Fruit fly (Drosophila melanogaster): ENCODE measurements around the gene CG15535.

The CG15535 gene

dm6 chr3R:30465775-30466494, 42.2 kb upstream of the CG15535 start, which contains the start of gene PH4alphaEFB (continued):
- no peak for TF ChIP-seq vfl (GFP tag; optimal IDR thresholded peaks at IDR 0.05)
- no peak for TF ChIP-seq CG7928 (GFP tag; optimal IDR thresholded peaks at IDR 0.05)
- no peak for TF ChIP-seq CG6854 (GFP tag; optimal IDR thresholded peaks at IDR 0.05)

DNA sequence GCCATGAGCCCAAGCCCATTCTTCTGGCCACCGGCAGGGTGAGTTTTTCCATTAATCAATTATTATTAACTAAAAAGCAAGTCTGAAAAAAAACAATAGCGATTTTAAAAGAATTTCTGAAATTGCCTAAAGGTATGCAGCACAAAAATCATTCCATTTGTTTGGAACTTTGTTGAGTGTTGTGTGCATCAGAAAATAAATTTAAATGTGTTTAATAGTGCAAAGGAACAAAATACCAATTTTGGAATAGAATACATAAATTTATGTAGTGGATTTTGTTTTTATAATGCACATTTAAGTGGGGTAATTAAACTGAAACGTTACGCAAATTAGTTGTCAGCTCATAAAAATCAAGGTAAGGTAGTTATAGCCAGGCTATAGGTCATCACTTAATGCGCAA, 40.5 kb upstream of the CG15535 start:
- TF ChIP-seq CG15514 (GFP tag; optimal IDR thresholded peaks at IDR 0.05), result no peak
- no peak for TF ChIP-seq Blimp-1 (GFP tag; optimal IDR thresholded peaks at IDR 0.05)
- no peak for TF ChIP-seq CG14014 (GFP tag; IDR thresholded peaks at IDR 0.05)
- TF ChIP-seq mirr (GFP tag; optimal IDR thresholded peaks at IDR 0.05), result no peak
- TF ChIP-seq Jarid2 (GFP tag; optimal IDR thresholded peaks at IDR 0.05), result no peak
- TF ChIP-seq Nf-YC (tag; optimal IDR thresholded peaks at IDR 0.05), result no peak
- peak; percentile 91 for TF ChIP-seq CG18011 (GFP tag; optimal IDR thresholded peaks at IDR 0.05)

DNA sequence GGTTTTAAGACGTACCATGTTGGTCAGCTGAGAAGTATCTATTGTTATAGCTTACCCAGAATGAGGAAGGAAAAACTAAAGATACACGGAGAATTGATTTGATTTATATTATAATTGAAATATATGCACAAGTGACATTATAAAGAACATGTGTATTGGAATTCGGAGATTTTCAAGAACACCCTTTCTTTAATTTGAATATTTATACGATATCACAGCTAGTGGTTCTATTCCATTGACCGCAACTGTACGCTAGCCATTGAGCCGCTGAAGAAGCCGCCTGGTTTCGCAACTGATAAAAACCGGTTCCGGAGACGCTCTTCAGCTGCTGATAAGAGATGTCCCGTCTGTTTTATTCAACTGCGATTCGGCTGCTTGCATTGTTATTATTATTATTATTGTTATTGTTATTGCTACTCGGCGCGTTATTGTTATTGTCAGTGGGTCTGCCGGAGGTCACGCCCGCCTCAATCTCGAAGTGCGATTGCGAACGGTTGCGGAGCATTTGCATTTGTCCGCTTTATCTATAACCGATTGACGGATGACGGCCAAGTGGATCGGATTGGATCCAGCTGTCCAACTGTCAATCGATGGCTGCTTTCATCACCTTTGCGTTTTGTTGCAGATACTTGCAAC, 38.0 kb upstream of the CG15535 start:
- TF ChIP-seq Elba2 (GFP tag; optimal IDR thresholded peaks at IDR 0.05) (no peak), Lim3 (GFP tag; IDR thresholded peaks at IDR 0.05) (no peak), wdn (GFP tag; IDR thresholded peaks at IDR 0.05) (no peak), CG17568 (GFP tag; optimal IDR thresholded peaks at IDR 0.05) (no peak), Dip2 (GFP tag; IDR thresholded peaks at IDR 0.05) (no peak), stc (GFP tag; IDR thresholded peaks at IDR 0.05) (0 out of 2 replicates have a peak, but pooled peaks have one; percentile 8), CG12219 (GFP tag; optimal IDR thresholded peaks at IDR 0.05) (peak; percentile 41), gce (GFP tag; IDR thresholded peaks at IDR 0.05) (no peak), CG10979 (tag; optimal IDR thresholded peaks at IDR 0.05) (peak; percentile 26), CG17328 (GFP tag; IDR thresholded peaks at IDR 0.05) (0 out of 2 replicates have a peak, but pooled peaks have one; percentile 32), kay (GFP tag; optimal IDR thresholded peaks at IDR 0.05) (no peak), Opbp (GFP tag; IDR thresholded peaks at IDR 0.05; ENCODE audit: partially characterized antibody) (no peak), otp (GFP tag; IDR thresholded peaks at IDR 0.05) (0 out of 3 replicates have a peak, but pooled peaks have one; percentile 34), CG33213 (GFP tag; optimal IDR thresholded peaks at IDR 0.05) (no peak), CG2120 (GFP tag; optimal IDR thresholded peaks at IDR 0.05) (peak; percentile 23), CG3995 (GFP tag; optimal IDR thresholded peaks at IDR 0.05) (no peak), bcd (GFP tag; optimal IDR thresholded peaks at IDR 0.05) (peak; percentile 26), ham (GFP tag; IDR thresholded peaks at IDR 0.05) (no peak), Rfx (GFP tag; IDR thresholded peaks at IDR 0.05) (peak; percentile 46; the same call in 1 of the 2 replicates), Gug (GFP tag; IDR thresholded peaks at IDR 0.05) (no peak), Oli (tag; optimal IDR thresholded peaks at IDR 0.05) (peak; percentile 18), tgo (GFP tag; IDR thresholded peaks at IDR 0.05) (peak; percentile 24; the same call in 1 of the 3 replicates), Aef1 (GFP tag; IDR thresholded peaks at IDR 0.05) (no peak), CG31224 (GFP tag; IDR thresholded peaks at IDR 0.05) (no peak), jing (GFP tag; optimal IDR thresholded peaks at IDR 0.05) (no peak), slbo (GFP tag; IDR thresholded peaks at IDR 0.05) (peak; percentile 59), NFAT (GFP tag; IDR thresholded peaks at IDR 0.05) (no peak), CG17612 (GFP tag; IDR thresholded peaks at IDR 0.05) (no peak), nmo (GFP tag; optimal IDR thresholded peaks at IDR 0.05) (peak; percentile 31), CG8924 (tag; optimal IDR thresholded peaks at IDR 0.05) (peak; percentile 22), CG10147 (GFP tag; optimal IDR thresholded peaks at IDR 0.05) (no peak), CG4707 (GFP tag; optimal IDR thresholded peaks at IDR 0.05) (no peak), CG15011 (GFP tag; optimal IDR thresholded peaks at IDR 0.05) (peak; percentile 1), CG6689 (GFP tag; IDR thresholded peaks at IDR 0.05) (0 out of 2 replicates have a peak, but pooled peaks have one; percentile 37), Sox100B (GFP tag; optimal IDR thresholded peaks at IDR 0.05) (peak; percentile 35), row (GFP tag; IDR thresholded peaks at IDR 0.05) (peak; percentile 58)

Data from whole organism, embryonic.